Worm (Caenorhabditis elegans): ENCODE results near the gene fem-3.

ce11 chrIV:9154263-9154662, 49.5 kb downstream of the fem-3 start, which contains the start of gene F23B2.10:
- TF ChIP-seq ama-1 (optimal IDR thresholded peaks at IDR 0.05) (no peak), scrt-1 (GFP tag; IDR thresholded peaks at IDR 0.05) (no peak), tbx-37 (GFP tag; conservative IDR thresholded peaks at IDR 0.05) (no peak), pes-1 (GFP tag; IDR thresholded peaks at IDR 0.05) (no peak), ceh-13 (GFP tag; optimal IDR thresholded peaks at IDR 0.05) (no peak), tbx-11 (GFP tag; IDR thresholded peaks at IDR 0.05) (no peak), hnd-1 (tag; optimal IDR thresholded peaks at IDR 0.05) (no peak), flt-1 (GFP tag; IDR thresholded peaks at IDR 0.05) (no peak), aly-1 (tag; optimal IDR thresholded peaks at IDR 0.05) (no peak), hmg-4 (GFP tag; optimal IDR thresholded peaks at IDR 0.05) (no peak)
